Fruit fly (Drosophila melanogaster) whole organism, embryonic: Measurements from ENCODE around the gene CG42748.

Source experiments
- BEAF-32 ChIP-seq: fragments of 200-800 bp; sonication (Bioruptor generic); optimal IDR thresholded peaks from 3 replicates; lab custom pipeline; 2017; ENCODE audit warnings: missing biosample characterization, missing genetic modification characterization, mild to moderate bottlenecking, moderate library complexity, missing genetic modification reagents
- CG12391 ChIP-seq: fragments of 200-800 bp; sonication (Bioruptor generic); optimal IDR thresholded peaks from 3 replicates; lab custom pipeline; 2018; ENCODE audit warnings: missing biosample characterization, mild to moderate bottlenecking, missing genetic modification characterization, moderate library complexity
- CG13123 ChIP-seq: fragments of 200-800 bp; sonication (Bioruptor generic); optimal IDR thresholded peaks from 2 replicates; lab custom pipeline; 2016; ENCODE audit warnings: missing biosample characterization, missing genetic modification characterization
- CG15514 ChIP-seq: fragments of 200-800 bp; sonication (Bioruptor generic); optimal IDR thresholded peaks from 3 replicates; lab custom pipeline; 2017; ENCODE audit warnings: missing biosample characterization, missing genetic modification characterization, mild to moderate bottlenecking, moderate library complexity, missing genetic modification reagents
- CG1603 ChIP-seq: fragments of 200-800 bp; sonication (Bioruptor generic); optimal IDR thresholded peaks from 2 replicates; lab custom pipeline; 2019; ENCODE audit warnings: missing biosample characterization, mild to moderate bottlenecking, missing genetic modification characterization, moderate library complexity
- CG16813 ChIP-seq: fragments of 200-800 bp; sonication (Bioruptor generic); IDR thresholded peaks from 3 replicates; pipeline ENCODE4 v1.3.6; 2022; ENCODE audit warnings: missing biosample characterization, missing genetic modification characterization; ENCODE audit not compliant: partially characterized antibody
- CG2129 ChIP-seq: fragments of 200-800 bp; sonication (Bioruptor generic); IDR thresholded peaks from 2 replicates; pipeline ENCODE4 v1.3.6; 2022; ENCODE audit warnings: missing biosample characterization, missing genetic modification characterization; ENCODE audit not compliant: partially characterized antibody
- CG33213 ChIP-seq: fragments of 200-800 bp; sonication (Bioruptor generic); optimal IDR thresholded peaks from 3 replicates; lab custom pipeline; 2016; ENCODE audit warnings: missing biosample characterization, missing genetic modification characterization
- CG4730 ChIP-seq: fragments of 200-800 bp; sonication (Bioruptor generic); IDR thresholded peaks from 2 replicates; pipeline ENCODE4 v1.3.6; 2022; ENCODE audit warnings: missing biosample characterization, missing genetic modification characterization
- CG6654 ChIP-seq: fragments of 200-800 bp; sonication (Bioruptor generic); optimal IDR thresholded peaks from 2 replicates; lab custom pipeline; 2017; ENCODE audit warnings: missing biosample characterization, mild to moderate bottlenecking, missing genetic modification characterization
- CG6791 ChIP-seq: fragments of 200-800 bp; sonication (Bioruptor generic); IDR thresholded peaks from 3 replicates; pipeline ENCODE4 v1.3.6; 2022; ENCODE audit warnings: missing biosample characterization, missing genetic modification characterization; ENCODE audit not compliant: partially characterized antibody
- CG8089 ChIP-seq: fragments of 200-800 bp; sonication (Bioruptor generic); optimal IDR thresholded peaks from 3 replicates; lab custom pipeline; 2016; ENCODE audit warnings: missing biosample characterization, missing genetic modification characterization
- D19A ChIP-seq: fragments of 200-800 bp; optimal IDR thresholded peaks from 3 replicates; lab custom pipeline; 2019; ENCODE audit warnings: missing biosample characterization, mild to moderate bottlenecking, missing genetic modification characterization, moderate library complexity
- E2f2 ChIP-seq: fragments of 200-800 bp; sonication (Bioruptor generic); IDR thresholded peaks from 2 replicates; pipeline ENCODE4 v1.3.6; 2022; ENCODE audit warnings: missing biosample characterization, missing genetic modification characterization
- Ets65A ChIP-seq: fragments of 200-800 bp; sonication (Bioruptor generic); peaks from one replicate; lab custom pipeline; 2016; ENCODE audit warnings: missing biosample characterization, missing genetic modification characterization
- Ets97D ChIP-seq: fragments of 200-800 bp; sonication (Bioruptor generic); optimal IDR thresholded peaks from 3 replicates; lab custom pipeline; 2016; ENCODE audit warnings: missing biosample characterization, missing genetic modification characterization
- Fer1 ChIP-seq: fragments of 200-800 bp; sonication (Bioruptor generic); optimal IDR thresholded peaks from 2 replicates; lab custom pipeline; 2017; ENCODE audit warnings: missing biosample characterization, mild to moderate bottlenecking, missing genetic modification characterization
- HLH3B ChIP-seq: fragments of 200-800 bp; sonication (Bioruptor generic); IDR thresholded peaks from 2 replicates; pipeline ENCODE4 v1.3.6; 2022; ENCODE audit warnings: missing biosample characterization, missing genetic modification characterization
- HLH4C ChIP-seq: fragments of 200-800 bp; sonication (Bioruptor generic); IDR thresholded peaks from 3 replicates; pipeline ENCODE4 v1.3.6; 2022; ENCODE audit warnings: missing biosample characterization, missing genetic modification characterization; ENCODE audit not compliant: partially characterized antibody
- Jarid2 ChIP-seq: fragments of 200-800 bp; sonication (Bioruptor generic); optimal IDR thresholded peaks from 3 replicates; lab custom pipeline; 2017; ENCODE audit warnings: mild to moderate bottlenecking, missing biosample characterization, missing genetic modification reagents, missing genetic modification characterization
- Lhr ChIP-seq: fragments of 200-800 bp; sonication (Bioruptor generic); optimal IDR thresholded peaks from 3 replicates; lab custom pipeline; 2017; ENCODE audit warnings: mild to moderate bottlenecking, missing biosample characterization, missing genetic modification reagents, missing genetic modification characterization
- MBD-R2 ChIP-seq: fragments of 200-800 bp; sonication (Bioruptor generic); IDR thresholded peaks from 2 replicates; pipeline ENCODE4 v1.3.6; 2022; ENCODE audit warnings: missing biosample characterization, missing genetic modification characterization
- PHDP ChIP-seq: fragments of 200-800 bp; sonication (Bioruptor generic); optimal IDR thresholded peaks from 3 replicates; lab custom pipeline; 2018; ENCODE audit warnings: missing biosample characterization, mild to moderate bottlenecking, missing genetic modification characterization, moderate library complexity
- Poxn ChIP-seq: fragments of 200-800 bp; sonication (Bioruptor generic); IDR thresholded peaks from 2 replicates; pipeline ENCODE4 v1.3.6; 2022; ENCODE audit warnings: missing biosample characterization, missing genetic modification characterization
- ato ChIP-seq: fragments of 200-800 bp; sonication (Bioruptor generic); IDR thresholded peaks from 2 replicates; pipeline ENCODE4 v1.3.6; 2022; ENCODE audit warnings: missing biosample characterization, missing genetic modification characterization; ENCODE audit not compliant: partially characterized antibody
- cato ChIP-seq: fragments of 200-800 bp; sonication (Bioruptor generic); optimal IDR thresholded peaks from 2 replicates; lab custom pipeline; 2016; ENCODE audit warnings: missing biosample characterization, missing genetic modification characterization, borderline replicate concordance
- croc ChIP-seq: fragments of 200-800 bp; sonication (Bioruptor generic); conservative IDR thresholded peaks from 3 replicates; pipeline ENCODE4 v1.3.6; 2022; ENCODE audit warnings: missing biosample characterization, missing genetic modification characterization
- fu2 ChIP-seq: fragments of 200-800 bp; sonication (Bioruptor generic); optimal IDR thresholded peaks from 2 replicates; lab custom pipeline; 2016; ENCODE audit warnings: missing biosample characterization, missing genetic modification characterization
- gem ChIP-seq: fragments of 200-800 bp; sonication (Bioruptor generic); optimal IDR thresholded peaks from 2 replicates; lab custom pipeline; 2019; ENCODE audit warnings: missing biosample characterization, mild to moderate bottlenecking, missing genetic modification characterization, moderate library complexity
- h ChIP-seq: fragments of >200 bp; optimal IDR thresholded peaks from 2 replicates; lab custom pipeline; 2017
- hbn ChIP-seq: fragments of 200-800 bp; sonication (Bioruptor generic); IDR thresholded peaks from 2 replicates; pipeline ENCODE4 v1.3.6; 2022; ENCODE audit warnings: missing biosample characterization, missing genetic modification characterization; ENCODE audit not compliant: partially characterized antibody
- ind ChIP-seq: fragments of 200-800 bp; sonication (Bioruptor generic); optimal IDR thresholded peaks from 3 replicates; lab custom pipeline; 2016; ENCODE audit warnings: missing biosample characterization, missing genetic modification characterization
- lilli ChIP-seq: fragments of 200-800 bp; sonication (Bioruptor generic); optimal IDR thresholded peaks from 3 replicates; lab custom pipeline; 2016; ENCODE audit warnings: missing biosample characterization, missing genetic modification characterization
- sens ChIP-seq: fragments of 200-800 bp; sonication (Bioruptor generic); peaks from one replicate; lab custom pipeline; 2016; ENCODE audit warnings: missing biosample characterization, missing genetic modification characterization
- shn ChIP-seq: fragments of 200-800 bp; sonication (Bioruptor generic); optimal IDR thresholded peaks from 3 replicates; lab custom pipeline; 2016; ENCODE audit warnings: missing biosample characterization, missing genetic modification characterization
- slbo ChIP-seq: fragments of 200-800 bp; sonication (Bioruptor generic); IDR thresholded peaks from 2 replicates; pipeline ENCODE4 v1.3.6; 2022; ENCODE audit warnings: missing biosample characterization, missing genetic modification characterization
- ssp ChIP-seq: fragments of 200-800 bp; sonication (Bioruptor generic); IDR thresholded peaks from 2 replicates; pipeline ENCODE4 v1.3.6; 2022; ENCODE audit warnings: missing biosample characterization, missing genetic modification characterization
- trem ChIP-seq: fragments of 200-800 bp; optimal IDR thresholded peaks from 3 replicates; lab custom pipeline; 2019; ENCODE audit warnings: missing biosample characterization, mild to moderate bottlenecking, missing genetic modification characterization, moderate library complexity
- vfl ChIP-seq: fragments of 200-800 bp; sonication (Bioruptor generic); optimal IDR thresholded peaks from 2 replicates; lab custom pipeline; 2016; ENCODE audit warnings: missing biosample characterization, missing genetic modification characterization
- zen ChIP-seq: fragments of 200-800 bp; sonication (Bioruptor generic); optimal IDR thresholded peaks from 3 replicates; lab custom pipeline; 2018; ENCODE audit warnings: missing biosample characterization, mild to moderate bottlenecking, missing genetic modification characterization, moderate library complexity

Gene CG42748

DNA sequence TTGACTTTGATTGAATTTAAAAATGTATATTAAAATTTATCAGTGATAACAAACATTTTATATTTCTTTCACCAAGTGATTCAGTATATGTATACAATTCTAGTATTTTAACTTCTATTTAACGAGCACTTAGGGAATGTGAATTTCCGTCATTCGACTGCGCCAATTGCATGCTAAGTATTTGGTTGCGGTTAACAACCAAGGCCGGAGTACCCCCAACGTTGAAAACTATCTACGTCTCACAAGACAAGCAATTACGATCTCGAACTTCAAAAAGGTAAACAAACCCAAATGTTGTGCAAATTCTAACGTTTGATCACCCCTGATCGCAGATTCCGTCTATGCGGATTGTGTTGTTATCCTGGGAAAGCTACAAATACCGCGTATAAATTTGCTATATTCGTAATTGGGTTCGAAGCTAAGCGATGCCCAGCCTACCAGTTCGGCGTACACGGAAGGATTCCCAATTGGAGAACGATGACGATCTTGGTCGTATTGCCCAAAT lies at the start of gene CG42748 (continued):
- no peak; the same call in 2 of the 3 replicates for TF ChIP-seq CG6791 (GFP tag; lab: Robert Waterston, UW)
- peak; percentile 14 for TF ChIP-seq CG8089 (GFP tag; lab: Kevin White, UChicago)
- TF ChIP-seq ind (GFP tag; lab: Kevin White, UChicago): peak; percentile 28
- TF ChIP-seq MBD-R2: peak; percentile 92; the same call in 1 of the 2 replicates
- TF ChIP-seq lilli (GFP tag; lab: Kevin White, UChicago): no peak
- TF ChIP-seq shn: peak; percentile 5
- TF ChIP-seq ato: no peak
- TF ChIP-seq CG15514 (GFP tag; lab: Kevin White, UChicago): peak; percentile 34
- peak; percentile 20; the same call in 2 of the 3 replicates for TF ChIP-seq croc (GFP tag; lab: Robert Waterston, UW)
- TF ChIP-seq HLH4C (GFP tag; lab: Robert Waterston, UW): no peak; the same call in 1 of the 3 replicates

DNA sequence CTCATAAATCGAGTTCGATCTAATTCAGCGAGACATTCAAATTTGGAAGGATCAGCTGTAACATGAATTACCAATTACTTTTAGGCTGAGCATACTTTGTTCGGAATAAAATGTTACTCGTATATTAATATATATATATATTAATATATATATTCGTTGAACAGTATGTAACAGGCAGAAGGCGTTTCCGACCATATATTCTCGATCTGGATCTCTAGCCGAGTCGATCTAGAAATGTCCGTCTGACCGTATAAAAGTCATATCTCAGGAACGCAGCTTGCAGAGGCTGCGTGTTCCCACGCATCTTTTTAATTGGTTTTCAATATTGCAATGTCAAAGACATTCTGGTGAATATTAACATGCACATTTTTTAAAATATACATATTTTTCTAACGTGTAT lies 26.7 kb upstream of the CG42748 start, which contains the start of gene tplus3b:
Gene tplus3b, minus strand, starts transcription at position 101 of the 400 bp plus-strand sequence.
- no peak for TF ChIP-seq trem (tag; lab: Kevin White, UChicago)
- no peak for TF ChIP-seq HLH3B (GFP tag; lab: Robert Waterston, UW)
- TF ChIP-seq CG12391 (tag; lab: Kevin White, UChicago): no peak
- TF ChIP-seq hbn (GFP tag; lab: Robert Waterston, UW): no peak
- no peak for TF ChIP-seq vfl (GFP tag; lab: Kevin White, UChicago)
- no peak for TF ChIP-seq BEAF-32 (GFP tag; lab: Kevin White, UChicago)

DNA sequence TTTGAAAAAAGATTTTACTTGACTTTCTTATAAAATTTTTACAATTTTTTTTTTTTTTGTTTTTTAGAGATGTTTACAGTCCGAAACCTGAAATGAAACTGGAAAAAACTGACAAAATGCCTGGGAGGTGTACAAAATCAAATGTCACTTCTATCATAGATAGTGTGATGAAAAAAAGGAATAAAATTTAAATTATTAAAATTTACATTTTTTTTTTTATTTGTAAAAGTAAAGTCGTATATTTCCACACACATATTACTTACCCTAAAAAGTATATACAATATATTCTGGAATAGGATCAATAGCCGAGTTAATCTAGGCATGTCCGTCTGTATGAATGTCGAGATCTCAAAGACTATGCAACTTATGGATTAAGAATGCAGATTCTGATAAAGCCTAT lies 25.6 kb upstream of the CG42748 start, which contains the start of gene CG15219:
Gene CG15219, minus strand, starts transcription at position 101 of the 400 bp plus-strand sequence.
- no peak for TF ChIP-seq CG13123 (GFP tag; lab: Kevin White, UChicago)
- TF ChIP-seq fu2 (GFP tag; lab: Kevin White, UChicago): no peak
- no peak for TF ChIP-seq Ets97D (GFP tag; lab: Kevin White, UChicago)
- no peak for TF ChIP-seq cato

DNA sequence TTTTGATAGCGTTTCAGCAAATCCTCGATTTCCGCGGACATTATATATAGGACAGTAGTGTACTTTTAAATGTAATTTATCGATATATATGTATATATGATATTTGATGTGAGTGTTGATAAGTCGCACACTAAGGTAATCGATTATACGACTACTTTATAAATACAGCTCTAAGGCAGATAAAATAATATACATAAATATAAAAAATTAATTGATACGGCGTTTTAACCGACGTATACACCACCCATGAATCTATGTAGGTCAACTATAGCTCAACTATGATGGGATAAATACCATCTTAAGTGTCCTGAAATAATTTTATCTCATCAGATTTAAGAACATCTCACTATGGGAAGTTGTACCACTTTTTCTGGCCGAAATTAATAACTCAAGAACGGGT lies 23.8 kb upstream of the CG42748 start, which contains the start of gene CG10834:
Gene CG10834, minus strand, starts transcription at position 101 of the 400 bp plus-strand sequence.
- TF ChIP-seq CG6654 (GFP tag; lab: Kevin White, UChicago) (no peak), slbo (GFP tag; lab: Robert Waterston, UW) (no peak), Jarid2 (GFP tag; lab: Kevin White, UChicago) (no peak), Fer1 (no peak), CG4730 (GFP tag; lab: Robert Waterston, UW) (no peak)

DNA sequence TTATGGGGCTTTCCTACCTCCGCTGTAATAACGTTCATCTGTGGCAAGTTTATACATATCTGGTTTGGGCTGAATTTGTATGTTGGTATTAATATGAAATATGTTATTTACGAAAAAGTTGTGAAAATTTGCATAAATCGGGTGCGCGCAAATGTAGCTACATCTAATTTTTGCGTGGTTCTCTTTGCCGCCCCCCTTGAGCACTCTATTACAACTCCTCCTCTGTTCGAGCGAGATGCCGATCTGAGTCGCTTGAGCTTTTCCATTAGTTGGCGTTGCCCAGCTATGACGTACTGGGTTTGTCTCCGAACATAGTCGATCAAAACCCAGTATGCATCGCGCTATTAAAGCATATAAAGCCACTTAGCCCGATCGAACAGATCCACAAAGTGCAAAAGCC lies 22.4 kb upstream of the CG42748 start, which contains the start of gene CG6675:
Gene CG6675, plus strand, starts transcription at position 301 of the 400 bp plus-strand sequence.
- TF ChIP-seq sens: peak; percentile 16
- TF ChIP-seq Poxn: no peak

DNA sequence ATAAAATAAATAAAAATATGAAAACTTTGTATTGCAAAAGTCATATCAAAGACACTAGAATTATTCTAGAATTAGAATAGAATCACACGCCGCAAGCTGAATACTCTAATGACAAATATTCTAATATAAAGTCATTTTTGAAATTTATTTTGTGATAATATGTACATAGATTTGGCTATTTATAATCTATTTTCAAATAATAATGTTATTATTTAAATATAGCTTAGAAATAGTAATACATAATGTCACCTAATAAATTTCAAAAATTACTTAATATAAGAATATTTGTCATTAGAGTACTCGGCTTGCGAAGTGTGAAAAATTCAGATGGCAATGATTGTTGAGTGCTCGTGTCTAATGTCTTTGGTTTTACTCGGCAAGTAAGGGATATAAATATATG lies 16.6 kb upstream of the CG42748 start:
- TF ChIP-seq D19A: peak; percentile 95

DNA sequence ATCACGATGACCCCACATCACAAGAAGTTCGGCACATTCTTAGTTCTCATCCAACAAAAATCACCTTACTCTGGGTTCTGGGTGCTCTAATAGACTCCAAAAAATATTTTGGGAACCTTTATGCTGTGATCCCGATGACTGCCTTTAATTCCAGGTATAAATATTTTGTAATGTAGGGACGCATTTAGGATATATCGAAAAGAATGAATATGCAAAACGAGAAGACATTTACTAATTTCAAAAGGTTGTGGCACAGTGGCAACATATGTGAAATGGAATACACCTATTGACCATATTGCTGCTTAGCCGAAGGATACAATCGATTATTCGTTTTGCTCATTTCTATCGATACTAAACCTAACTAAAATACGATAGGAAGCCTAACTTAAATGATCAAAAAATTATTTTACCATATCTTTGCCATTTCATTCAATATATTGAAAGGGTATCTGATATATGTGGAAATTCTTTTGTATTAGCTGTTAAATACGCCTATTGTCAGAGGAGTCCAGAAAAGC lies 10.1 kb upstream of the CG42748 start, which contains the start of gene CG3651:
Gene CG3651, plus strand, starts transcription at position 468 of the 518 bp plus-strand sequence.
- TF ChIP-seq Ets65A: peak; percentile 74
- TF ChIP-seq zen (tag; lab: Kevin White, UChicago): peak; percentile 42
- TF ChIP-seq PHDP (tag; lab: Kevin White, UChicago): no peak
- peak; percentile 12; the same call in 1 of the 2 replicates for TF ChIP-seq E2f2 (GFP tag; lab: Robert Waterston, UW)
- TF ChIP-seq CG1603 (tag; lab: Kevin White, UChicago): peak; percentile 80
- TF ChIP-seq Lhr: peak; percentile 57
- TF ChIP-seq CG33213: peak; percentile 18
- TF ChIP-seq gem (tag; lab: Kevin White, UChicago): peak; percentile 15
- peak; percentile 77 for TF ChIP-seq ssp (GFP tag; lab: Robert Waterston, UW)
- TF ChIP-seq CG2129 (GFP tag; lab: Robert Waterston, UW): 0 out of 2 replicates have a peak, but pooled peaks have one; percentile 14
- TF ChIP-seq CG16813 (GFP tag; lab: Robert Waterston, UW): peak; percentile 66; the same call in 2 of the 3 replicates
- no peak for TF ChIP-seq h (lab: Kevin White, UChicago)
